Fruit fly (Drosophila melanogaster) whole organism, adult: Measurements from ENCODE around the gene CG9903.

Experiments
- CG11617 ChIP-seq: fragments of 200-800 bp; sonication (Bioruptor generic); optimal IDR thresholded peaks from 2 replicates; lab custom pipeline; 2017; ENCODE audit warnings: mild to moderate bottlenecking, missing biosample characterization, missing genetic modification reagents, missing genetic modification characterization
- CG12768 ChIP-seq: fragments of 200-800 bp; sonication (Bioruptor generic); optimal IDR thresholded peaks from 2 replicates; lab custom pipeline; 2017; ENCODE audit warnings: missing biosample characterization, missing genetic modification characterization, mild to moderate bottlenecking, moderate library complexity, missing genetic modification reagents
- CG14711 ChIP-seq: fragments of 200-800 bp; sonication (Bioruptor generic); optimal IDR thresholded peaks from 2 replicates; lab custom pipeline; 2018; ENCODE audit warnings: missing biosample characterization, mild to moderate bottlenecking, missing genetic modification characterization, moderate library complexity
- CG1620 ChIP-seq: fragments of 200-800 bp; sonication (Bioruptor generic); optimal IDR thresholded peaks from 2 replicates; lab custom pipeline; 2016; ENCODE audit warnings: missing biosample characterization, missing genetic modification characterization
- CG33017 ChIP-seq: fragments of 200-800 bp; sonication (Bioruptor generic); optimal IDR thresholded peaks from 2 replicates; lab custom pipeline; 2018; ENCODE audit warnings: missing biosample characterization, mild to moderate bottlenecking, missing genetic modification characterization, moderate library complexity
- CG5204 ChIP-seq: fragments of 200-800 bp; sonication (Bioruptor generic); optimal IDR thresholded peaks from 2 replicates; lab custom pipeline; 2016; ENCODE audit warnings: missing biosample characterization, missing genetic modification characterization
- CG7045 ChIP-seq: fragments of 200-800 bp; sonication (Bioruptor generic); optimal IDR thresholded peaks from 2 replicates; lab custom pipeline; 2017; ENCODE audit warnings: missing biosample characterization, mild to moderate bottlenecking, missing genetic modification characterization
- CG7101 ChIP-seq: fragments of 200-800 bp; sonication (Bioruptor generic); optimal IDR thresholded peaks from 2 replicates; lab custom pipeline; 2018; ENCODE audit warnings: missing biosample characterization, mild to moderate bottlenecking, missing genetic modification characterization, moderate library complexity
- Clk ChIP-seq: fragments of 200-800 bp; sonication (Bioruptor generic); optimal IDR thresholded peaks from 2 replicates; lab custom pipeline; 2017; ENCODE audit warnings: missing biosample characterization, missing genetic modification characterization
- Crg-1 ChIP-seq: fragments of 200-800 bp; sonication (Bioruptor generic); optimal IDR thresholded peaks from 2 replicates; lab custom pipeline; 2016; ENCODE audit warnings: missing biosample characterization, missing genetic modification characterization
- Hr96 ChIP-seq: fragments of 200-800 bp; sonication (Bioruptor generic); optimal IDR thresholded peaks from 2 replicates; lab custom pipeline; 2016; ENCODE audit warnings: missing biosample characterization, missing genetic modification characterization
- Mnt ChIP-seq: fragments of 200-800 bp; sonication (Bioruptor generic); optimal IDR thresholded peaks from 2 replicates; lab custom pipeline; 2016; ENCODE audit warnings: missing biosample characterization, mild to moderate bottlenecking, missing genetic modification characterization
- bab1 ChIP-seq: fragments of 200-800 bp; sonication (Bioruptor generic); optimal IDR thresholded peaks from 3 replicates; lab custom pipeline; 2019; ENCODE audit warnings: missing biosample characterization, mild to moderate bottlenecking, missing genetic modification characterization, moderate library complexity
- cic ChIP-seq: fragments of 200-800 bp; sonication (Bioruptor generic); optimal IDR thresholded peaks from 2 replicates; lab custom pipeline; 2017; ENCODE audit warnings: missing biosample characterization, mild to moderate bottlenecking, missing genetic modification characterization, moderate library complexity
- cnc ChIP-seq, 2 experiments: fragments of >200 bp; optimal IDR thresholded peaks; 2 replicates each; lab custom pipeline; 2017
- kay ChIP-seq: fragments of 200-800 bp; sonication (Bioruptor generic); peaks from one replicate; lab custom pipeline; 2016; ENCODE audit warnings: missing biosample characterization, missing genetic modification characterization, borderline replicate concordance
- ovo ChIP-seq: fragments of 200-800 bp; sonication (Bioruptor generic); optimal IDR thresholded peaks from 2 replicates; lab custom pipeline; 2016; ENCODE audit warnings: missing biosample characterization, missing genetic modification characterization
- pad ChIP-seq: fragments of 200-800 bp; sonication (Bioruptor generic); optimal IDR thresholded peaks from 3 replicates; lab custom pipeline; 2017; ENCODE audit warnings: missing biosample characterization, missing genetic modification characterization, mild to moderate bottlenecking, moderate library complexity, missing genetic modification reagents
- tj ChIP-seq: fragments of 200-800 bp; sonication (Bioruptor generic); optimal IDR thresholded peaks from 3 replicates; lab custom pipeline; 2017; ENCODE audit warnings: missing biosample characterization, mild to moderate bottlenecking, missing genetic modification characterization, moderate library complexity
- toe ChIP-seq: fragments of 200-800 bp; sonication (Bioruptor generic); optimal IDR thresholded peaks from 2 replicates; lab custom pipeline; 2016; ENCODE audit warnings: missing biosample characterization, missing genetic modification characterization

Gene CG9903

dm6 chrX:16540802-16541346, at the start of gene CG9903:
Gene CG9903 (minus strand): TSS chrX:16540852.
- peak; percentile 10 for TF ChIP-seq pad (GFP tag; lab: Kevin White, UChicago)
- TF ChIP-seq ovo (GFP tag; lab: Kevin White, UChicago) = no peak
- peak; percentile 44 for TF ChIP-seq CG7101 (tag; lab: Kevin White, UChicago)
- no peak for TF ChIP-seq toe
- TF ChIP-seq kay (GFP tag; lab: Kevin White, UChicago) = peak; percentile 53

- TF ChIP-seq CG5204 (GFP tag; lab: Kevin White, UChicago) (no peak), Clk (no peak), kay (GFP tag; lab: Kevin White, UChicago) (no peak), tj (GFP tag; lab: Kevin White, UChicago) (no peak), toe (no peak), cnc (optimal IDR thresholded peaks at IDR 0.05; lab: Kevin White, UChicago) (no peak), CG14711 (tag; lab: Kevin White, UChicago) (no peak), Hr96 (GFP tag; lab: Kevin White, UChicago) (no peak), Mnt (no peak), cic (GFP tag; lab: Kevin White, UChicago) (no peak), CG12768 (GFP tag; lab: Kevin White, UChicago) (no peak), CG1620 (GFP tag; lab: Kevin White, UChicago) (no peak), bab1 (GFP tag; lab: Kevin White, UChicago) (no peak), CG11617 (GFP tag; lab: Kevin White, UChicago) (no peak), Crg-1 (GFP tag; lab: Kevin White, UChicago) (no peak)
Observed at dm6 chrX:16587668-16588046, 47.0 kb upstream of the CG9903 start, which contains the start of gene CG13014. Gene CG13014 (plus strand): TSS chrX:16587873.

dm6 chrX:16587021-16587667, 46.5 kb upstream of the CG9903 start, which contains the start of gene CanA-14F:
Gene CanA-14F (minus strand): TSS chrX:16587172.
- peak; percentile 50 for TF ChIP-seq bab1 (GFP tag; lab: Kevin White, UChicago)
- TF ChIP-seq CG12768 (GFP tag; lab: Kevin White, UChicago) = no peak
- TF ChIP-seq cnc (optimal IDR thresholded peaks at IDR 0.05; lab: Kevin White, UChicago) = no peak
- peak; percentile 8 for TF ChIP-seq CG7101 (tag; lab: Kevin White, UChicago)
- peak; percentile 14 for TF ChIP-seq cic (GFP tag; lab: Kevin White, UChicago)
- TF ChIP-seq CG33017 (tag; lab: Kevin White, UChicago) = no peak
- no peak for TF ChIP-seq Hr96 (GFP tag; lab: Kevin White, UChicago)
- TF ChIP-seq Crg-1 (GFP tag; lab: Kevin White, UChicago) = no peak
- TF ChIP-seq ovo (GFP tag; lab: Kevin White, UChicago) = no peak
- no peak for TF ChIP-seq CG14711 (tag; lab: Kevin White, UChicago)
- TF ChIP-seq CG11617 (GFP tag; lab: Kevin White, UChicago) = no peak
- TF ChIP-seq CG1620 (GFP tag; lab: Kevin White, UChicago) = peak; percentile 45
- no peak for TF ChIP-seq CG5204 (GFP tag; lab: Kevin White, UChicago)
- TF ChIP-seq CG7045 (GFP tag; lab: Kevin White, UChicago) = no peak
- TF ChIP-seq Clk = no peak
- no peak for TF ChIP-seq tj (GFP tag; lab: Kevin White, UChicago)
- TF ChIP-seq kay (GFP tag; lab: Kevin White, UChicago) = no peak
- peak; percentile 33 for TF ChIP-seq Mnt
- no peak for TF ChIP-seq toe
- no peak for TF ChIP-seq pad (GFP tag; lab: Kevin White, UChicago)

- peak; percentile 29 for TF ChIP-seq pad (GFP tag; lab: Kevin White, UChicago)
- no peak for TF ChIP-seq CG11617 (GFP tag; lab: Kevin White, UChicago)
- no peak for TF ChIP-seq Crg-1 (GFP tag; lab: Kevin White, UChicago)
- peak; percentile 23 for TF ChIP-seq ovo (GFP tag; lab: Kevin White, UChicago)
- peak; percentile 91 for TF ChIP-seq kay (GFP tag; lab: Kevin White, UChicago)
Observed at dm6 chrX:16586178-16586890, 45.7 kb upstream of the CG9903 start.

dm6 chrX:16585569-16585968, 44.9 kb upstream of the CG9903 start:
- no peak for TF ChIP-seq CG11617 (GFP tag; lab: Kevin White, UChicago)
- peak; percentile 1 for TF ChIP-seq CG7045 (GFP tag; lab: Kevin White, UChicago)
- TF ChIP-seq pad (GFP tag; lab: Kevin White, UChicago) = peak; percentile 4

dm6 chrX:16583730-16584129, 43.1 kb upstream of the CG9903 start:
- TF ChIP-seq Clk (no peak), toe (no peak), Crg-1 (GFP tag; lab: Kevin White, UChicago) (no peak), CG14711 (tag; lab: Kevin White, UChicago) (no peak), CG33017 (tag; lab: Kevin White, UChicago) (no peak), Mnt (no peak), CG11617 (GFP tag; lab: Kevin White, UChicago) (no peak), CG7045 (GFP tag; lab: Kevin White, UChicago) (no peak), CG7101 (tag; lab: Kevin White, UChicago) (no peak), cnc (optimal IDR thresholded peaks at IDR 0.05; lab: Kevin White, UChicago) (no peak), CG12768 (GFP tag; lab: Kevin White, UChicago) (no peak), Hr96 (GFP tag; lab: Kevin White, UChicago) (no peak), bab1 (GFP tag; lab: Kevin White, UChicago) (no peak)
